Worm (Caenorhabditis elegans): ENCODE data around the gene R05G9R.1.

Gene R05G9R.1

DNA sequence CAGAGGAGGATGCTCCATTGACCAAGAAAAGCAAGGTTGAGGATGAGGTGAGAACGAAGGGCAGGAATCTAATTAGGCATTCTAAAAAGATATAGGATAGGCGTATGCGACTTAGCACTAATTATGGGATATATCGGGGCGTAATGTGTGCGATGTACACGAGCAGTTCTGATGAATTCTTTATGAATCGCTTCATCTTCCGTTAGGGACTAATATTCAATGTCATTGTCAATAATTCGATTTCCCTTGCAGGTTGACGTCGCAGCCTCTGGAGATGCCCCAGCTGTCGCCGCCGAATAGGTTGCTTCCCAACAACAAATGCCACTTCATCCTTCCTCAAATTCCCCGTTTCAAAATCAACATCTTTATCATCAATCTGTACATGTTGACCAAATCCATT, 20.7 kb downstream of the R05G9R.1 start:
- TF ChIP-seq ceh-39 (tag; optimal IDR thresholded peaks at IDR 0.05) (no peak), ces-1 (GFP tag; optimal IDR thresholded peaks at IDR 0.05) (peak; percentile 90)

DNA sequence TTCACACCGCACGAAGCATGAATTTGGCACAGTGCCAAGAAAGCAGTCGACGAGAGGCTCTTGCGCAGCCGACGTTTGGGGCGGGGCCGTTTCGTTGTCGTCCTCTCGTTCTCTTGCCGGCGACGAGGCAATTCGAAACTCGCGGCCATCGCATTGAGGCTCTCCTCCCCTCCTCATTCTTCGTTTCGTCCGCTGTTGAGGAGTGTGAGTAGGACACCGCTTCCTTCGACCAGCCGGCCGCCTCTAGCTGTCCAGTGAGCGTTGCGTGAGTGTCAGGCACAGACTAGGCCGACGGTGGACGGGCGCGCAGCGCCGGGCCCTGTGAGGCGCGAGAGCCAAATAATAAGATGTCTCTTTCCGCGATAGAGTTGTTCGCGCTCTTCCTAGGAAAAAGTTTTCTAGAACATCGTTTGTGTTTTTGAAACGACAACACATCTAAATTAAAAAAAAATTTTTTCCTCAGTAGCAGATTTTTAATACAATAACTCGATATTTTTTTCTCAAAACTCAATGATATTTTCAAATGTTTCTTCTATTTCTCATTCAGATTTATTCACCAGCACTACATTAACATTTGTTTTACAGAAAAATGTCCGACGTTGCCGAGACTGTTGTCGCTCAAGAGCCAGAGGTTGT, 21.9 kb downstream of the R05G9R.1 start, which contains the start of the genes T28D9.11 and T28D9.1:
TSS of gene T28D9.11 (minus strand) at position 177 of the 636 bp plus-strand sequence.
TSS of gene T28D9.1 (plus strand) at position 586 of the 636 bp plus-strand sequence.
- peak; percentile 64 for TF ChIP-seq sptf-1 (tag; optimal IDR thresholded peaks at IDR 0.05)
- no peak for TF ChIP-seq nhr-12 (tag; optimal IDR thresholded peaks at IDR 0.05)
- no peak for TF ChIP-seq lsy-2 (tag; optimal IDR thresholded peaks at IDR 0.05)
- TF ChIP-seq ceh-83 (GFP tag; optimal IDR thresholded peaks at IDR 0.05): no peak
- TF ChIP-seq M03D4.4 (tag; optimal IDR thresholded peaks at IDR 0.05): peak; percentile 74
- TF ChIP-seq mls-2 (tag; optimal IDR thresholded peaks at IDR 0.05): peak; percentile 67
- peak; percentile 58 for TF ChIP-seq ham-2 (GFP tag; optimal IDR thresholded peaks at IDR 0.05)
- TF ChIP-seq tbx-8 (GFP tag; optimal IDR thresholded peaks at IDR 0.05): no peak
- TF ChIP-seq drap-1 (GFP tag; optimal IDR thresholded peaks at IDR 0.05): peak; percentile 48
- TF ChIP-seq ceh-43 (GFP tag; optimal IDR thresholded peaks at IDR 0.05): peak; percentile 19
- no peak for TF ChIP-seq mab-5 (tag; optimal IDR thresholded peaks at IDR 0.05)
- no peak for TF ChIP-seq nhr-2 (tag; optimal IDR thresholded peaks at IDR 0.05)
- peak; percentile 31 for TF ChIP-seq lin-32 (GFP tag; optimal IDR thresholded peaks at IDR 0.05)
- no peak for TF ChIP-seq ces-1 (GFP tag; optimal IDR thresholded peaks at IDR 0.05)
- no peak for TF ChIP-seq nhr-28 (tag; optimal IDR thresholded peaks at IDR 0.05)
- TF ChIP-seq hlh-1 (tag; optimal IDR thresholded peaks at IDR 0.05): peak; percentile 29
- no peak for TF ChIP-seq nhr-237 (tag; optimal IDR thresholded peaks at IDR 0.05)
- TF ChIP-seq unc-39 (tag; optimal IDR thresholded peaks at IDR 0.05): no peak
- no peak for TF ChIP-seq ceh-39 (tag; optimal IDR thresholded peaks at IDR 0.05)
- TF ChIP-seq snpc-4 (tag; optimal IDR thresholded peaks at IDR 0.05): no peak
- peak; percentile 29 for TF ChIP-seq ztf-11 (tag; optimal IDR thresholded peaks at IDR 0.05)
- peak; percentile 75 for TF ChIP-seq cnd-1 (tag; optimal IDR thresholded peaks at IDR 0.05)
- no peak for TF ChIP-seq lin-13 (tag; optimal IDR thresholded peaks at IDR 0.05)
- no peak for TF ChIP-seq mep-1 (tag; optimal IDR thresholded peaks at IDR 0.05)
- TF ChIP-seq unc-120 (tag; optimal IDR thresholded peaks at IDR 0.05; ENCODE audit: poor library complexity, severe bottlenecking): peak; percentile 37
- TF ChIP-seq nhr-76 (tag; optimal IDR thresholded peaks at IDR 0.05): no peak

DNA sequence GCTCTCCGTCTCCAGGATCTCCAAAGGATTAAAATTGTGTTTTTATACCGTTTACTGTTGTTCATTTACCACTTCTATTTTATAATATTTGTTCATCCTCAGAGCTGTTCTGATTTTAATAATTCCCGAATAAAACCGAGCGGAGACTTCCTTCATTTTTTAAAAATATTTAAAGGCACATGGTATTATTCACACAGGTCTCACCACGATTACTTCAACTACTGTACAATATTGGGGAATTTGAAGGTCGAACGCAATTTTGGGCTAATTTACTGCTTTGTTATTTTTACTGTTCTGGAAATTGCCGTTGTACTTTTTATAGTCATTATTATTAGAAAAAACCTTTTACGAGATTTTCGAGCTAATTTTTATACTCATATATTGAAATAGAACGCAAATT, 22.6 kb downstream of the R05G9R.1 start:
- TF ChIP-seq ceh-83 (GFP tag; optimal IDR thresholded peaks at IDR 0.05): no peak
- no peak for TF ChIP-seq hlh-1 (tag; optimal IDR thresholded peaks at IDR 0.05)
- TF ChIP-seq drap-1 (GFP tag; optimal IDR thresholded peaks at IDR 0.05): no peak
- no peak for TF ChIP-seq lsy-2 (tag; optimal IDR thresholded peaks at IDR 0.05)
- TF ChIP-seq ces-1 (GFP tag; optimal IDR thresholded peaks at IDR 0.05): no peak

ce11 chrII:6489711-6490184, 24.1 kb downstream of the R05G9R.1 start, which contains the start of the genes snr-3 and rsp-5:
TSS of gene snr-3 (minus strand) at chrII:6489761.
TSS of gene rsp-5 (plus strand) at chrII:6490165.
- TF ChIP-seq lin-32 (GFP tag; optimal IDR thresholded peaks at IDR 0.05) (no peak), unc-39 (tag; optimal IDR thresholded peaks at IDR 0.05) (no peak), hlh-1 (tag; optimal IDR thresholded peaks at IDR 0.05) (peak; percentile 36), nhr-237 (tag; optimal IDR thresholded peaks at IDR 0.05) (peak; percentile 56), nhr-28 (tag; optimal IDR thresholded peaks at IDR 0.05) (no peak), mep-1 (tag; optimal IDR thresholded peaks at IDR 0.05) (peak; percentile 83), nhr-76 (tag; optimal IDR thresholded peaks at IDR 0.05) (no peak), unc-62 (GFP tag; optimal IDR thresholded peaks at IDR 0.05) (no peak), lsy-2 (tag; optimal IDR thresholded peaks at IDR 0.05) (peak; percentile 97), pha-4 (tag; optimal IDR thresholded peaks at IDR 0.05) (peak; percentile 66), ceh-39 (tag; optimal IDR thresholded peaks at IDR 0.05) (peak; percentile 8), elt-3 (tag; optimal IDR thresholded peaks at IDR 0.05) (no peak), lin-13 (tag; optimal IDR thresholded peaks at IDR 0.05) (peak; percentile 55), sptf-1 (tag; optimal IDR thresholded peaks at IDR 0.05) (no peak), elt-1 (tag; optimal IDR thresholded peaks at IDR 0.05; ENCODE audit: borderline replicate concordance, insufficient read depth) (no peak)

ce11 chrII:6486344-6486743, 27.5 kb downstream of the R05G9R.1 start:
- TF ChIP-seq nhr-76 (tag; optimal IDR thresholded peaks at IDR 0.05) (no peak), cnd-1 (tag; optimal IDR thresholded peaks at IDR 0.05) (no peak), sem-2 (GFP tag; optimal IDR thresholded peaks at IDR 0.05) (no peak), ham-2 (GFP tag; optimal IDR thresholded peaks at IDR 0.05) (no peak), mab-5 (tag; optimal IDR thresholded peaks at IDR 0.05) (peak; percentile 64), unc-62 (GFP tag; optimal IDR thresholded peaks at IDR 0.05) (peak; percentile 25), unc-120 (tag; optimal IDR thresholded peaks at IDR 0.05; ENCODE audit: poor library complexity, severe bottlenecking) (peak; percentile 22), pha-4 (tag; optimal IDR thresholded peaks at IDR 0.05) (no peak), hlh-1 (tag; optimal IDR thresholded peaks at IDR 0.05) (peak; percentile 68), ceh-83 (GFP tag; optimal IDR thresholded peaks at IDR 0.05) (no peak)

All from whole organism, mixed stage, embryonic.